Worm (Caenorhabditis elegans) whole organism, early embryonic: ENCODE data around the gene fipr-13.

Experiments used
- F13C5.2 ChIP-seq: sonication (generic microtip); optimal IDR thresholded peaks from 2 replicates; lab custom pipeline; 2017; ENCODE audit warnings: mild to moderate bottlenecking, missing genetic modification characterization, inconsistent platforms, missing compliant biosample characterization
- ama-1 ChIP-seq: fragments of 150-350 bp; optimal IDR thresholded peaks from 2 replicates; lab custom pipeline; 2014
- ceh-36 ChIP-seq: sonication (generic microtip); optimal IDR thresholded peaks from 2 replicates; lab custom pipeline; 2016; ENCODE audit warnings: missing genetic modification characterization, inconsistent platforms, missing compliant biosample characterization
- hmbx-1 ChIP-seq: sonication (generic microtip); optimal IDR thresholded peaks from 2 replicates; lab custom pipeline; 2016; ENCODE audit warnings: mild to moderate bottlenecking, missing genetic modification characterization, missing compliant biosample characterization
- hmg-4 ChIP-seq: fragments of 200-800 bp; sonication (Bioruptor generic); optimal IDR thresholded peaks from 2 replicates; lab custom pipeline; 2018; ENCODE audit warnings: mild to moderate bottlenecking, missing genetic modification characterization, missing compliant biosample characterization
- scrt-1 ChIP-seq: fragments of 200-800 bp; sonication (Bioruptor generic); IDR thresholded peaks from 2 replicates; pipeline ENCODE4 v1.3.6; 2022; ENCODE audit warnings: missing genetic modification characterization, missing compliant biosample characterization
- tbx-37 ChIP-seq: fragments of 200-800 bp; sonication (Bioruptor generic); conservative IDR thresholded peaks from 2 replicates; pipeline ENCODE4 v1.3.6; 2022; ENCODE audit warnings: missing genetic modification reagents, missing genetic modification characterization, missing compliant biosample characterization
- tra-4 ChIP-seq: sonication (generic microtip); optimal IDR thresholded peaks from 2 replicates; lab custom pipeline; 2017; ENCODE audit warnings: missing genetic modification characterization, missing compliant biosample characterization

- TF ChIP-seq ama-1 (lab: Kevin White, UChicago) (no peak), hmbx-1 (tag; lab: Kevin White, UChicago) (no peak), scrt-1 (GFP tag; lab: Robert Waterston, UW) (no peak), F13C5.2 (tag; lab: Kevin White, UChicago) (no peak), ceh-36 (tag; lab: Kevin White, UChicago) (no peak), tbx-37 (GFP tag; lab: Robert Waterston, UW) (no peak), hmg-4 (no peak), tra-4 (tag; lab: Kevin White, UChicago) (no peak)
Measured at ce11 chrV:10023062-10023536, 41.2 kb upstream of the fipr-13 start.
